Fruit fly (Drosophila melanogaster) whole organism, embryonic: ENCODE results near the gene PGAP1.

ENCODE experiments used
- Antp ChIP-seq: fragments of 200-800 bp; sonication (Bioruptor generic); optimal IDR thresholded peaks from 3 replicates; lab custom pipeline; 2016; ENCODE audit warnings: missing biosample characterization, missing genetic modification characterization
- Asciz ChIP-seq: fragments of 200-800 bp; sonication (Bioruptor generic); optimal IDR thresholded peaks from 2 replicates; lab custom pipeline; 2017; ENCODE audit warnings: missing biosample characterization, mild to moderate bottlenecking, missing genetic modification characterization, missing genetic modification reagents
- CG10979 ChIP-seq: fragments of 200-800 bp; sonication (Bioruptor generic); optimal IDR thresholded peaks from 2 replicates; lab custom pipeline; 2018; ENCODE audit warnings: missing biosample characterization, mild to moderate bottlenecking, missing genetic modification characterization, moderate library complexity
- CG11695 ChIP-seq: fragments of 200-800 bp; sonication (Bioruptor generic); IDR thresholded peaks from 3 replicates; pipeline ENCODE4 v1.3.6; 2022; ENCODE audit warnings: missing biosample characterization, missing genetic modification characterization
- CG12155 ChIP-seq: fragments of 200-800 bp; sonication (Bioruptor generic); optimal IDR thresholded peaks from 3 replicates; lab custom pipeline; 2016; ENCODE audit warnings: missing biosample characterization, missing genetic modification characterization
- CG12236 ChIP-seq: fragments of 200-800 bp; sonication (Bioruptor generic); optimal IDR thresholded peaks from 2 replicates; lab custom pipeline; 2016; ENCODE audit warnings: missing biosample characterization, missing genetic modification characterization
- CG12299 ChIP-seq: fragments of 200-800 bp; sonication (Bioruptor generic); optimal IDR thresholded peaks from 2 replicates; lab custom pipeline; 2018; ENCODE audit warnings: missing biosample characterization, mild to moderate bottlenecking, missing genetic modification characterization
- CG13894 ChIP-seq: fragments of 200-800 bp; sonication (Bioruptor generic); optimal IDR thresholded peaks from 3 replicates; lab custom pipeline; 2018; ENCODE audit warnings: missing biosample characterization, mild to moderate bottlenecking, missing genetic modification characterization, moderate library complexity
- CG15601 ChIP-seq: fragments of 200-800 bp; sonication (Bioruptor generic); optimal IDR thresholded peaks from 3 replicates; lab custom pipeline; 2019; ENCODE audit warnings: missing biosample characterization, mild to moderate bottlenecking, missing genetic modification characterization, moderate library complexity
- CG16863 ChIP-seq: fragments of 200-800 bp; sonication (Bioruptor generic); optimal IDR thresholded peaks from 3 replicates; lab custom pipeline; 2016; ENCODE audit warnings: missing biosample characterization, missing genetic modification characterization
- CG1792 ChIP-seq: fragments of 200-800 bp; sonication (Bioruptor generic); optimal IDR thresholded peaks from 2 replicates; lab custom pipeline; 2016; ENCODE audit warnings: missing biosample characterization, missing genetic modification characterization
- CG1832 ChIP-seq: fragments of 200-800 bp; sonication (Bioruptor generic); optimal IDR thresholded peaks from 2 replicates; lab custom pipeline; 2017; ENCODE audit warnings: missing biosample characterization, mild to moderate bottlenecking, missing genetic modification characterization, inconsistent platforms
- CG2889 ChIP-seq: fragments of 200-800 bp; sonication (Bioruptor generic); IDR thresholded peaks from 3 replicates; pipeline ENCODE4 v1.3.6; 2022; ENCODE audit warnings: missing biosample characterization, missing genetic modification characterization
- CG34224 ChIP-seq: fragments of 200-800 bp; sonication (Bioruptor generic); IDR thresholded peaks from 3 replicates; pipeline ENCODE4 v1.3.6; 2022; ENCODE audit warnings: missing biosample characterization, missing genetic modification characterization; ENCODE audit not compliant: partially characterized antibody
- CG34376 ChIP-seq: fragments of 200-800 bp; sonication (Bioruptor generic); optimal IDR thresholded peaks from 2 replicates; lab custom pipeline; 2018; ENCODE audit warnings: missing biosample characterization, mild to moderate bottlenecking, missing genetic modification characterization
- CG7357 ChIP-seq: fragments of 200-800 bp; sonication (Bioruptor generic); IDR thresholded peaks from 3 replicates; pipeline ENCODE4 v1.3.6; 2022; ENCODE audit warnings: missing biosample characterization, missing genetic modification characterization
- CG7963 ChIP-seq: fragments of 200-800 bp; sonication (Bioruptor generic); IDR thresholded peaks from 3 replicates; pipeline ENCODE4 v1.3.6; 2022; ENCODE audit warnings: missing biosample characterization, missing genetic modification characterization; ENCODE audit not compliant: partially characterized antibody
- CG8281 ChIP-seq: fragments of 200-800 bp; sonication (Bioruptor generic); optimal IDR thresholded peaks from 2 replicates; lab custom pipeline; 2018; ENCODE audit warnings: missing biosample characterization, mild to moderate bottlenecking, missing genetic modification characterization, moderate library complexity
- CG9727 ChIP-seq: fragments of 200-800 bp; sonication (Bioruptor generic); optimal IDR thresholded peaks from 3 replicates; lab custom pipeline; 2017; ENCODE audit warnings: missing biosample characterization, mild to moderate bottlenecking, missing genetic modification characterization
- CkIIα-i1 ChIP-seq: fragments of 200-800 bp; sonication (Bioruptor generic); IDR thresholded peaks from 2 replicates; pipeline ENCODE4 v1.3.6; 2022; ENCODE audit warnings: missing biosample characterization, missing genetic modification characterization
- Elba2 ChIP-seq: fragments of 200-800 bp; sonication (Bioruptor generic); optimal IDR thresholded peaks from 3 replicates; lab custom pipeline; 2016; ENCODE audit warnings: missing biosample characterization, missing genetic modification characterization
- Fer1 ChIP-seq: fragments of 200-800 bp; sonication (Bioruptor generic); optimal IDR thresholded peaks from 2 replicates; lab custom pipeline; 2017; ENCODE audit warnings: missing biosample characterization, mild to moderate bottlenecking, missing genetic modification characterization
- Fer3 ChIP-seq: fragments of 200-800 bp; sonication (Bioruptor generic); optimal IDR thresholded peaks from 2 replicates; lab custom pipeline; 2018; ENCODE audit warnings: missing biosample characterization, mild to moderate bottlenecking, missing genetic modification characterization, moderate library complexity
- Jarid2 ChIP-seq: fragments of 200-800 bp; sonication (Bioruptor generic); optimal IDR thresholded peaks from 3 replicates; lab custom pipeline; 2017; ENCODE audit warnings: mild to moderate bottlenecking, missing biosample characterization, missing genetic modification reagents, missing genetic modification characterization
- Meics ChIP-seq: fragments of 200-800 bp; sonication (Bioruptor generic); optimal IDR thresholded peaks from 2 replicates; lab custom pipeline; 2017; ENCODE audit warnings: missing biosample characterization, mild to moderate bottlenecking, missing genetic modification characterization
- Ptx1 ChIP-seq: fragments of 200-800 bp; sonication (Bioruptor generic); IDR thresholded peaks from 2 replicates; pipeline ENCODE4 v1.3.6; 2022; ENCODE audit warnings: missing biosample characterization, missing genetic modification characterization
- Rfx ChIP-seq: fragments of 200-800 bp; sonication (Bioruptor generic); IDR thresholded peaks from 2 replicates; pipeline ENCODE4 v1.3.6; 2022; ENCODE audit warnings: missing biosample characterization, missing genetic modification characterization
- Six4 ChIP-seq: fragments of 200-800 bp; sonication (Bioruptor generic); optimal IDR thresholded peaks from 2 replicates; lab custom pipeline; 2016; ENCODE audit warnings: missing biosample characterization, missing genetic modification characterization
- Vsx1 ChIP-seq: fragments of 200-800 bp; sonication (Bioruptor generic); optimal IDR thresholded peaks from 2 replicates; lab custom pipeline; 2017; ENCODE audit warnings: missing biosample characterization, mild to moderate bottlenecking, missing genetic modification characterization, missing genetic modification reagents
- ap ChIP-seq: fragments of 200-800 bp; sonication (Bioruptor generic); IDR thresholded peaks from 2 replicates; pipeline ENCODE4 v1.3.6; 2022; ENCODE audit warnings: missing biosample characterization, missing genetic modification characterization
- az2 ChIP-seq: fragments of 200-800 bp; sonication (Bioruptor generic); optimal IDR thresholded peaks from 3 replicates; lab custom pipeline; 2016; ENCODE audit warnings: missing biosample characterization, missing genetic modification characterization
- chif ChIP-seq, 2 experiments: fragments of 200-800 bp; sonication (Bioruptor generic); optimal IDR thresholded peaks; 3 replicates each; lab custom pipeline; 2016; ENCODE audit warnings: missing biosample characterization in 2 of 2, missing genetic modification characterization in 2 of 2
- cwo ChIP-seq: fragments of 200-800 bp; sonication (Bioruptor generic); optimal IDR thresholded peaks from 3 replicates; lab custom pipeline; 2017; ENCODE audit warnings: missing biosample characterization, missing genetic modification characterization, mild to moderate bottlenecking, moderate library complexity, missing genetic modification reagents
- dmrt11E ChIP-seq: fragments of 200-800 bp; sonication (Bioruptor generic); optimal IDR thresholded peaks from 3 replicates; lab custom pipeline; 2018; ENCODE audit warnings: missing biosample characterization, mild to moderate bottlenecking, missing genetic modification characterization, moderate library complexity
- dpn ChIP-seq, 2 experiments: fragments of 200-800 bp; sonication (Bioruptor generic); optimal IDR thresholded peaks; 3 replicates each; lab custom pipeline; 2016; ENCODE audit warnings: missing biosample characterization in 2 of 2, missing genetic modification characterization in 2 of 2
- dysf ChIP-seq: fragments of 200-800 bp; sonication (Bioruptor generic); IDR thresholded peaks from 3 replicates; pipeline ENCODE4 v1.3.6; 2022; ENCODE audit warnings: missing biosample characterization, missing genetic modification characterization
- exex ChIP-seq: fragments of 200-800 bp; sonication (Bioruptor generic); optimal IDR thresholded peaks from 4 replicates; lab custom pipeline; 2018; ENCODE audit warnings: missing biosample characterization, mild to moderate bottlenecking, missing genetic modification characterization, moderate library complexity
- fru ChIP-seq: fragments of >200 bp; optimal IDR thresholded peaks from 2 replicates; lab custom pipeline; 2017
- hb ChIP-seq: fragments of 200-800 bp; sonication (Bioruptor generic); IDR thresholded peaks from 3 replicates; pipeline ENCODE4 v1.3.6; 2022; ENCODE audit warnings: missing biosample characterization, missing genetic modification characterization; ENCODE audit not compliant: partially characterized antibody
- hth ChIP-seq: fragments of >200 bp; optimal IDR thresholded peaks from 2 replicates; lab custom pipeline; 2017; ENCODE audit warnings: inconsistent platforms
- lilli ChIP-seq: fragments of 200-800 bp; sonication (Bioruptor generic); optimal IDR thresholded peaks from 3 replicates; lab custom pipeline; 2016; ENCODE audit warnings: missing biosample characterization, missing genetic modification characterization
- otp ChIP-seq: fragments of 200-800 bp; sonication (Bioruptor generic); IDR thresholded peaks from 3 replicates; pipeline ENCODE4, ENCODE4 v1.3.6; 2022; ENCODE audit warnings: missing biosample characterization, missing genetic modification characterization
- phol ChIP-seq: fragments of 200-800 bp; sonication (Bioruptor generic); optimal IDR thresholded peaks from 3 replicates; lab custom pipeline; 2018; ENCODE audit warnings: missing biosample characterization, mild to moderate bottlenecking, missing genetic modification characterization, moderate library complexity
- prd ChIP-seq, 3 experiments: fragments of >200 bp in 2 of 3; fragments of 200-800 bp in 1 of 3; sonication (Bioruptor generic) in 1 of 3; optimal IDR thresholded peaks in 2 of 3; IDR thresholded peaks in 1 of 3; 2 replicates in 2 of 3; 3 replicates in 1 of 3; pipeline versions ENCODE4 v1.3.6 to Lab custom; 2017 to 2022; ENCODE audit warnings: missing biosample characterization in 1 of 3, missing genetic modification characterization in 1 of 3
- repo ChIP-seq: fragments of 200-800 bp; sonication (Bioruptor generic); optimal IDR thresholded peaks from 2 replicates; lab custom pipeline; 2016; ENCODE audit warnings: missing biosample characterization, missing genetic modification characterization
- sd ChIP-seq: fragments of 200-800 bp; sonication (Bioruptor generic); optimal IDR thresholded peaks from 3 replicates; lab custom pipeline; 2018; ENCODE audit warnings: missing biosample characterization, mild to moderate bottlenecking, missing genetic modification characterization, moderate library complexity
- sr ChIP-seq: fragments of 200-800 bp; sonication (Bioruptor generic); IDR thresholded peaks from 3 replicates; pipeline ENCODE4 v1.3.6; 2022; ENCODE audit warnings: missing biosample characterization, missing genetic modification characterization
- trh ChIP-seq: fragments of 200-800 bp; sonication (Bioruptor generic); optimal IDR thresholded peaks from 2 replicates; lab custom pipeline; 2016; ENCODE audit warnings: missing biosample characterization, missing genetic modification characterization
- zen2 ChIP-seq: fragments of 200-800 bp; sonication (Bioruptor generic); IDR thresholded peaks from 3 replicates; pipeline ENCODE4 v1.3.6; 2022; ENCODE audit warnings: missing biosample characterization, missing genetic modification characterization; ENCODE audit not compliant: partially characterized antibody

Gene PGAP1

dm6 chrX:5648437-5648959 is 40.8 kb downstream of the PGAP1 start, which contains the start of gene OtopLa (continued):
- TF ChIP-seq Six4 (peak; percentile 75), CG13894 (tag; lab: Kevin White, UChicago) (peak; percentile 54), CG12236 (GFP tag; lab: Kevin White, UChicago) (peak; percentile 62), CG15601 (peak; percentile 76), zen2 (GFP tag; lab: Robert Waterston, UW) (no peak), exex (tag; lab: Kevin White, UChicago) (peak; percentile 18), sd (peak; percentile 46), lilli (GFP tag; lab: Kevin White, UChicago) (peak; percentile 84), CG8281 (tag; lab: Kevin White, UChicago) (peak; percentile 59), Elba2 (GFP tag; lab: Kevin White, UChicago) (no peak), CG34376 (peak; percentile 42), Fer1 (GFP tag; lab: Kevin White, UChicago) (peak; percentile 87), chif (GFP tag; optimal IDR thresholded peaks at IDR 0.05; lab: Kevin White, UChicago) (peak; percentile 83 to 88), CG16863 (GFP tag; lab: Kevin White, UChicago) (peak; percentile 78), hth (no peak), Vsx1 (peak; percentile 55), fru (lab: Kevin White, UChicago) (no peak), CG11695 (GFP tag; lab: Robert Waterston, UW) (peak; percentile 79), otp (GFP tag; lab: Robert Waterston, UW) (peak; percentile 87), CG1792 (peak; percentile 60), Meics (GFP tag; lab: Kevin White, UChicago) (peak; percentile 82), Ptx1 (peak; percentile 88), hb (no peak), prd (optimal IDR thresholded peaks at IDR 0.05; lab: Kevin White, UChicago) (no peak), prd (GFP tag; IDR thresholded peaks at IDR 0.05; lab: Robert Waterston, UW) (peak; percentile 87), ap (peak; percentile 64), CG1832 (no peak), az2 (GFP tag; lab: Kevin White, UChicago) (peak; percentile 84), Jarid2 (peak; percentile 41), CG2889 (peak; percentile 68; the same call in 2 of the 3 replicates), phol (peak; percentile 87), cwo (GFP tag; lab: Kevin White, UChicago) (peak; percentile 69), CG34224 (no peak), dpn (GFP tag; optimal IDR thresholded peaks at IDR 0.05; lab: Kevin White, UChicago) (peak; percentile 82 to 88), dmrt11E (tag; lab: Kevin White, UChicago) (peak; percentile 80), CG7357 (GFP tag; lab: Robert Waterston, UW) (peak; percentile 58; the same call in 1 of the 3 replicates), CkIIα-i1 (peak; percentile 22; the same call in 1 of the 2 replicates), CG9727 (GFP tag; lab: Kevin White, UChicago) (peak; percentile 79), repo (peak; percentile 63), Asciz (peak; percentile 86), CG10979 (tag; lab: Kevin White, UChicago) (peak; percentile 88), Antp (peak; percentile 81), trh (GFP tag; lab: Kevin White, UChicago) (peak; percentile 37), Fer3 (tag; lab: Kevin White, UChicago) (peak; percentile 70), dysf (GFP tag; lab: Robert Waterston, UW) (peak; percentile 87), CG7963 (no peak), Rfx (GFP tag; lab: Robert Waterston, UW) (peak; percentile 83), CG12299 (tag; lab: Kevin White, UChicago) (peak; percentile 71), CG12155 (GFP tag; lab: Kevin White, UChicago) (peak; percentile 62), sr (GFP tag; lab: Robert Waterston, UW) (peak; percentile 49; the same call in 1 of the 3 replicates)
